Worm (Caenorhabditis elegans): ENCODE results near the gene F54C9.14.
A peak's percentile ranks its signal among the peaks of the same experiment; 100 is the strongest.

F54C9.14 gene

ce11 chrII:8593840-8594625 is 31.9 kb downstream of the F54C9.14 start, which contains the start of gene aptf-3:
Gene aptf-3, plus strand, starts transcription at chrII:8594190.
- no peak for TF ChIP-seq snpc-1.3 (tag; optimal IDR thresholded peaks at IDR 0.05; ENCODE audit: insufficient read depth)
- no peak for TF ChIP-seq ztf-25 (GFP tag; IDR thresholded peaks at IDR 0.05)
- no peak for TF ChIP-seq egl-18 (GFP tag; IDR thresholded peaks at IDR 0.05)
- TF ChIP-seq nhr-120 (GFP tag; IDR thresholded peaks at IDR 0.05) = no peak
- TF ChIP-seq ekl-4 (GFP tag; IDR thresholded peaks at IDR 0.05) = no peak
- TF ChIP-seq F33H1.4 (GFP tag; IDR thresholded peaks at IDR 0.05) = peak; percentile 69
- no peak for TF ChIP-seq madf-8 (GFP tag; conservative IDR thresholded peaks at IDR 0.05)
- TF ChIP-seq lsl-1 (GFP tag; optimal IDR thresholded peaks at IDR 0.05) = peak; percentile 71
- TF ChIP-seq sea-2 (GFP tag; IDR thresholded peaks at IDR 0.05) = no peak
- TF ChIP-seq T07F8.4 (tag; optimal IDR thresholded peaks at IDR 0.05) = no peak
- TF ChIP-seq nfya-1 (tag; optimal IDR thresholded peaks at IDR 0.05; ENCODE audit: borderline replicate concordance, insufficient read depth) = no peak

ce11 chrII:8599214-8599613 is 37.1 kb downstream of the F54C9.14 start, which contains the start of gene F28C6.5:
Gene F28C6.5, plus strand, starts transcription at chrII:8599514.
- no peak for TF ChIP-seq B0336.3 (GFP tag; IDR thresholded peaks at IDR 0.05)
- TF ChIP-seq ceh-58 (GFP tag; IDR thresholded peaks at IDR 0.05) = no peak

ce11 chrII:8600165-8600564 is 38.1 kb downstream of the F54C9.14 start, which contains the start of gene pigg-1:
Gene pigg-1, minus strand, starts transcription at chrII:8600265.
- TF ChIP-seq ceh-91 (GFP tag; IDR thresholded peaks at IDR 0.05) = no peak
- TF ChIP-seq ceh-100 (GFP tag; IDR thresholded peaks at IDR 0.05) = no peak
- no peak for TF ChIP-seq tbp1 (GFP tag; optimal IDR thresholded peaks at IDR 0.05)
- TF ChIP-seq T26A5.8 (tag; optimal IDR thresholded peaks at IDR 0.05) = no peak
- no peak for TF ChIP-seq ama-1 (optimal IDR thresholded peaks at IDR 0.05)
- TF ChIP-seq ama-1 (GFP tag; optimal IDR thresholded peaks at IDR 0.05) = no peak
- TF ChIP-seq Y67H2A.10 (GFP tag; conservative IDR thresholded peaks at IDR 0.05) = no peak
- no peak for TF ChIP-seq fkh-3 (tag; optimal IDR thresholded peaks at IDR 0.05)
- no peak for TF ChIP-seq ceh-40 (GFP tag; IDR thresholded peaks at IDR 0.05)
- no peak for TF ChIP-seq ztf-22 (GFP tag; optimal IDR thresholded peaks at IDR 0.05)
- TF ChIP-seq rcor-1 (GFP tag; IDR thresholded peaks at IDR 0.05) = no peak
- TF ChIP-seq zfh-2 (GFP tag; conservative IDR thresholded peaks at IDR 0.05) = no peak
- no peak for TF ChIP-seq ztf-18 (tag; optimal IDR thresholded peaks at IDR 0.05)
- TF ChIP-seq lin-54 (GFP tag; optimal IDR thresholded peaks at IDR 0.05) = no peak
- TF ChIP-seq hmg-20 (GFP tag; IDR thresholded peaks at IDR 0.05) = no peak
- TF ChIP-seq die-1 (tag; optimal IDR thresholded peaks at IDR 0.05) = no peak
- TF ChIP-seq repo-1 (tag; optimal IDR thresholded peaks at IDR 0.05) = no peak

ce11 chrII:8602337-8602944 is 40.3 kb downstream of the F54C9.14 start, which contains the start of the genes cpf-1 and rpl-26:
Gene cpf-1, minus strand, starts transcription at chrII:8602440.
Gene rpl-26, plus strand, starts transcription at chrII:8602785.
- TF ChIP-seq lin-54 (GFP tag; optimal IDR thresholded peaks at IDR 0.05) (peak; percentile 60), ztf-3 (GFP tag; optimal IDR thresholded peaks at IDR 0.05) (no peak), die-1 (tag; optimal IDR thresholded peaks at IDR 0.05) (no peak), cebp-1 (GFP tag; IDR thresholded peaks at IDR 0.05) (no peak), cebp-1 (tag; optimal IDR thresholded peaks at IDR 0.05) (no peak), tbx-9 (tag; optimal IDR thresholded peaks at IDR 0.05; ENCODE audit: borderline replicate concordance) (no peak), efl-1 (GFP tag; optimal IDR thresholded peaks at IDR 0.05) (peak; percentile 9), ceh-91 (GFP tag; IDR thresholded peaks at IDR 0.05) (no peak), nhr-80 (tag; optimal IDR thresholded peaks at IDR 0.05) (no peak), lin-40 (tag; optimal IDR thresholded peaks at IDR 0.05) (no peak), ceh-27 (GFP tag; optimal IDR thresholded peaks at IDR 0.05) (no peak), dpl-1 (GFP tag; optimal IDR thresholded peaks at IDR 0.05) (no peak), F23B12.7 (tag; optimal IDR thresholded peaks at IDR 0.05; ENCODE audit: insufficient read depth) (peak; percentile 30), rcor-1 (GFP tag; IDR thresholded peaks at IDR 0.05) (no peak), snpc-1.1 (tag; optimal IDR thresholded peaks at IDR 0.05; ENCODE audit: insufficient read depth) (peak; percentile 54), somi-1 (GFP tag; optimal IDR thresholded peaks at IDR 0.05) (no peak), repo-1 (tag; optimal IDR thresholded peaks at IDR 0.05) (no peak), ceh-100 (GFP tag; IDR thresholded peaks at IDR 0.05) (no peak), madf-6 (GFP tag; IDR thresholded peaks at IDR 0.05) (peak; percentile 38; the same call in 1 of the 2 replicates)

Measured in whole organism, young adult.